Fruit fly (Drosophila melanogaster): ENCODE measurements around the gene CG43448.

Gene CG43448

dm6 chr3R:30258298-30258990, 20.9 kb upstream of the CG43448 start:
- TF ChIP-seq CG8301 (tag; optimal IDR thresholded peaks at IDR 0.05) (peak; percentile 18), CG8159 (tag; optimal IDR thresholded peaks at IDR 0.05) (peak; percentile 90), D1 (tag; optimal IDR thresholded peaks at IDR 0.05) (peak; percentile 42), CG14655 (GFP tag; optimal IDR thresholded peaks at IDR 0.05) (peak; percentile 65), fd96Ca (GFP tag; IDR thresholded peaks at IDR 0.05) (no peak), CG10348 (GFP tag; IDR thresholded peaks at IDR 0.05) (no peak), Ets98B (GFP tag; IDR thresholded peaks at IDR 0.05) (no peak), Snoo (tag; optimal IDR thresholded peaks at IDR 0.05) (peak; percentile 87), CG17806 (tag; optimal IDR thresholded peaks at IDR 0.05) (peak; percentile 85), CG9948 (tag; optimal IDR thresholded peaks at IDR 0.05) (peak; percentile 82), gl (tag; optimal IDR thresholded peaks at IDR 0.05) (no peak), CG15710 (tag; optimal IDR thresholded peaks at IDR 0.05) (peak; percentile 91), CG13204 (GFP tag; optimal IDR thresholded peaks at IDR 0.05) (peak; percentile 60), CG12605 (GFP tag; IDR thresholded peaks at IDR 0.05) (peak; percentile 64), EcR (GFP tag; optimal IDR thresholded peaks at IDR 0.05) (peak; percentile 56), Pif1B (GFP tag; optimal IDR thresholded peaks at IDR 0.05) (peak; percentile 84), CG4496 (GFP tag; IDR thresholded peaks at IDR 0.05) (peak; percentile 69), Pif1A (GFP tag; optimal IDR thresholded peaks at IDR 0.05) (peak; percentile 63), CG34367 (tag; optimal IDR thresholded peaks at IDR 0.05) (peak; percentile 82), CG32121 (GFP tag; IDR thresholded peaks at IDR 0.05) (peak; percentile 37; the same call in 1 of the 2 replicates), rn (GFP tag; IDR thresholded peaks at IDR 0.05) (peak; percentile 67)

- TF ChIP-seq D1 (tag; optimal IDR thresholded peaks at IDR 0.05) = peak; percentile 72
- no peak for TF ChIP-seq CG32121 (GFP tag; IDR thresholded peaks at IDR 0.05)
- no peak for TF ChIP-seq gl (tag; optimal IDR thresholded peaks at IDR 0.05)
- TF ChIP-seq fd96Ca (GFP tag; IDR thresholded peaks at IDR 0.05) = no peak
- peak; percentile 72 for TF ChIP-seq CG9948 (tag; optimal IDR thresholded peaks at IDR 0.05)
- peak; percentile 91 for TF ChIP-seq Snoo (tag; optimal IDR thresholded peaks at IDR 0.05)
- TF ChIP-seq CG34367 (tag; optimal IDR thresholded peaks at IDR 0.05) = peak; percentile 81
- TF ChIP-seq CG12605 (GFP tag; IDR thresholded peaks at IDR 0.05) = peak; percentile 30; the same call in 1 of the 2 replicates
- peak; percentile 71 for TF ChIP-seq Pif1B (GFP tag; optimal IDR thresholded peaks at IDR 0.05)
- TF ChIP-seq CG15710 (tag; optimal IDR thresholded peaks at IDR 0.05) = peak; percentile 80
- TF ChIP-seq CG10348 (GFP tag; IDR thresholded peaks at IDR 0.05) = 0 out of 2 replicates have a peak, but pooled peaks have one; percentile 25
- peak; percentile 49; the same call in 1 of the 3 replicates for TF ChIP-seq CG4496 (GFP tag; IDR thresholded peaks at IDR 0.05)
- no peak for TF ChIP-seq rn (GFP tag; IDR thresholded peaks at IDR 0.05)
- TF ChIP-seq CG14655 (GFP tag; optimal IDR thresholded peaks at IDR 0.05) = peak; percentile 18
- peak; percentile 74 for TF ChIP-seq CG17806 (tag; optimal IDR thresholded peaks at IDR 0.05)
- peak; percentile 89 for TF ChIP-seq Pif1A (GFP tag; optimal IDR thresholded peaks at IDR 0.05)
- TF ChIP-seq EcR (GFP tag; optimal IDR thresholded peaks at IDR 0.05) = no peak
- peak; percentile 44 for TF ChIP-seq CG13204 (GFP tag; optimal IDR thresholded peaks at IDR 0.05)
- TF ChIP-seq CG8301 (tag; optimal IDR thresholded peaks at IDR 0.05) = peak; percentile 5
- TF ChIP-seq CG8159 (tag; optimal IDR thresholded peaks at IDR 0.05) = peak; percentile 81
- TF ChIP-seq Ets98B (GFP tag; IDR thresholded peaks at IDR 0.05) = no peak; the same call in 1 of the 2 replicates
These were observed 20.1 kb upstream of the CG43448 start for dm6 chr3R:30257588-30257987.

- TF ChIP-seq CG34367 (tag; optimal IDR thresholded peaks at IDR 0.05) = peak; percentile 51
- TF ChIP-seq CG13204 (GFP tag; optimal IDR thresholded peaks at IDR 0.05) = no peak
- 0 out of 2 replicates have a peak, but pooled peaks have one; percentile 30 for TF ChIP-seq CG32121 (GFP tag; IDR thresholded peaks at IDR 0.05)
- peak; percentile 67 for TF ChIP-seq CG15710 (tag; optimal IDR thresholded peaks at IDR 0.05)
- TF ChIP-seq CG8301 (tag; optimal IDR thresholded peaks at IDR 0.05) = no peak
- TF ChIP-seq CG10348 (GFP tag; IDR thresholded peaks at IDR 0.05) = no peak
- peak; percentile 45 for TF ChIP-seq Snoo (tag; optimal IDR thresholded peaks at IDR 0.05)
- peak; percentile 75 for TF ChIP-seq CG8159 (tag; optimal IDR thresholded peaks at IDR 0.05)
- peak; percentile 66 for TF ChIP-seq CG9948 (tag; optimal IDR thresholded peaks at IDR 0.05)
- TF ChIP-seq CG12605 (GFP tag; IDR thresholded peaks at IDR 0.05) = 0 out of 2 replicates have a peak, but pooled peaks have one; percentile 23
- peak; percentile 17 for TF ChIP-seq D1 (tag; optimal IDR thresholded peaks at IDR 0.05)
- TF ChIP-seq CG14655 (GFP tag; optimal IDR thresholded peaks at IDR 0.05) = peak; percentile 27
- peak; percentile 48; the same call in 1 of the 3 replicates for TF ChIP-seq CG4496 (GFP tag; IDR thresholded peaks at IDR 0.05)
- TF ChIP-seq CG17806 (tag; optimal IDR thresholded peaks at IDR 0.05) = peak; percentile 61
- TF ChIP-seq Pif1A (GFP tag; optimal IDR thresholded peaks at IDR 0.05) = peak; percentile 22
These were observed 18.7 kb upstream of the CG43448 start for dm6 chr3R:30256233-30256632.

dm6 chr3R:30255255-30256121, 18.0 kb upstream of the CG43448 start:
- TF ChIP-seq CG4496 (GFP tag; IDR thresholded peaks at IDR 0.05) (peak; percentile 97), CG8159 (tag; optimal IDR thresholded peaks at IDR 0.05) (peak; percentile 97), CG10348 (GFP tag; IDR thresholded peaks at IDR 0.05) (peak; percentile 46; the same call in 1 of the 2 replicates), D1 (tag; optimal IDR thresholded peaks at IDR 0.05) (peak; percentile 91), CG13204 (GFP tag; optimal IDR thresholded peaks at IDR 0.05) (peak; percentile 94), CG9948 (tag; optimal IDR thresholded peaks at IDR 0.05) (peak; percentile 97), EcR (GFP tag; optimal IDR thresholded peaks at IDR 0.05) (peak; percentile 73), Ets98B (GFP tag; IDR thresholded peaks at IDR 0.05) (peak; percentile 90), CG17806 (tag; optimal IDR thresholded peaks at IDR 0.05) (peak; percentile 97), CG8301 (tag; optimal IDR thresholded peaks at IDR 0.05) (peak; percentile 92), CG34367 (tag; optimal IDR thresholded peaks at IDR 0.05) (peak; percentile 97), CG15710 (tag; optimal IDR thresholded peaks at IDR 0.05) (peak; percentile 97), Pif1B (GFP tag; optimal IDR thresholded peaks at IDR 0.05) (peak; percentile 98), CG32121 (GFP tag; IDR thresholded peaks at IDR 0.05) (peak; percentile 90), Snoo (tag; optimal IDR thresholded peaks at IDR 0.05) (peak; percentile 94), Pif1A (GFP tag; optimal IDR thresholded peaks at IDR 0.05) (peak; percentile 95), rn (GFP tag; IDR thresholded peaks at IDR 0.05) (peak; percentile 84), CG14655 (GFP tag; optimal IDR thresholded peaks at IDR 0.05) (peak; percentile 95), gl (tag; optimal IDR thresholded peaks at IDR 0.05) (peak; percentile 96), fd96Ca (GFP tag; IDR thresholded peaks at IDR 0.05) (peak; percentile 96), CG12605 (GFP tag; IDR thresholded peaks at IDR 0.05) (peak; percentile 97)

Measured in whole organism, pupa.